Worm (Caenorhabditis elegans) whole organism, L3 larva: ENCODE data around the gene srd-25.

Experiments
- ZK546.5 ChIP-seq: sonication (generic microtip); optimal IDR thresholded peaks from 2 replicates; lab custom pipeline; 2017; ENCODE audit warnings: missing biosample characterization, missing genetic modification characterization
- elt-2 ChIP-seq: sonication (generic microtip); optimal IDR thresholded peaks from 2 replicates; lab custom pipeline; 2016; ENCODE audit warnings: missing genetic modification reagents, mild to moderate bottlenecking, missing genetic modification characterization, missing compliant biosample characterization
- eor-1 ChIP-seq, 2 experiments: fragments of 150-350 bp; optimal IDR thresholded peaks; 2 replicates each; lab custom pipeline; 2014 to 2018; ENCODE audit warnings: missing biosample characterization in 2 of 2, missing genetic modification characterization in 2 of 2
- fos-1 ChIP-seq: fragments of 150-350 bp; optimal IDR thresholded peaks from 2 replicates; lab custom pipeline; 2014; ENCODE audit warnings: missing biosample characterization, missing genetic modification characterization
- hmg-11 ChIP-seq: sonication (generic microtip); optimal IDR thresholded peaks from 2 replicates; lab custom pipeline; 2016; ENCODE audit warnings: missing genetic modification characterization, missing compliant biosample characterization
- lin-39 ChIP-seq: fragments of 150-350 bp; optimal IDR thresholded peaks from 2 replicates; lab custom pipeline; 2018; ENCODE audit warnings: missing biosample characterization, missing genetic modification reagents, missing genetic modification characterization
- mdl-1 ChIP-seq: fragments of 150-350 bp; optimal IDR thresholded peaks from 2 replicates; lab custom pipeline; 2014; ENCODE audit warnings: missing biosample characterization, missing genetic modification characterization
- nhr-11 ChIP-seq: fragments of 150-350 bp; optimal IDR thresholded peaks from 2 replicates; lab custom pipeline; 2014; ENCODE audit warnings: missing biosample characterization, missing genetic modification characterization
- nhr-237 ChIP-seq: fragments of 150-350 bp; optimal IDR thresholded peaks from 2 replicates; lab custom pipeline; 2014; ENCODE audit warnings: missing biosample characterization, missing genetic modification characterization
- nhr-25 ChIP-seq: sonication (generic microtip); optimal IDR thresholded peaks from 2 replicates; lab custom pipeline; 2017; ENCODE audit warnings: missing biosample characterization, missing genetic modification characterization
- nhr-76 ChIP-seq: fragments of 150-350 bp; sonication (generic microtip); optimal IDR thresholded peaks from 5 replicates; lab custom pipeline; 2014; ENCODE audit warnings: missing biosample characterization, missing genetic modification characterization
- zag-1 ChIP-seq: fragments of 150-350 bp; optimal IDR thresholded peaks from 2 replicates; lab custom pipeline; 2014; ENCODE audit warnings: missing biosample characterization, missing genetic modification characterization
- ztf-11 ChIP-seq: fragments of 150-350 bp; optimal IDR thresholded peaks from 2 replicates; lab custom pipeline; 2014; ENCODE audit warnings: missing biosample characterization, missing genetic modification characterization

- TF ChIP-seq nhr-76 (tag; lab: Kevin White, UChicago): no peak
- no peak for TF ChIP-seq lin-39 (tag; lab: Kevin White, UChicago)
- no peak for TF ChIP-seq nhr-25 (tag; lab: Kevin White, UChicago)
- no peak for TF ChIP-seq zag-1 (tag; lab: Kevin White, UChicago)
- no peak for TF ChIP-seq ZK546.5
- TF ChIP-seq fos-1 (tag; lab: Kevin White, UChicago): no peak
- TF ChIP-seq nhr-237 (tag; lab: Kevin White, UChicago): no peak
- TF ChIP-seq ztf-11: no peak
- no peak for TF ChIP-seq eor-1 (tag; optimal IDR thresholded peaks at IDR 0.05; lab: Kevin White, UChicago)
- no peak for TF ChIP-seq mdl-1
- no peak for TF ChIP-seq hmg-11 (tag; lab: Kevin White, UChicago)
- TF ChIP-seq elt-2: no peak
- no peak for TF ChIP-seq nhr-11 (tag; lab: Kevin White, UChicago)
Measured at ce11 chrV:7634657-7635056, 2.8 kb downstream of the srd-25 start, which contains the start of gene srd-31.
